Fruit fly (Drosophila melanogaster): ENCODE results near the gene CG7094.

CG7094 gene

dm6 chr2L:17542661-17543278 lies 12.8 kb downstream of the CG7094 start:
- TF ChIP-seq eg (GFP tag; IDR thresholded peaks at IDR 0.05) (no peak), pdm3 (GFP tag; optimal IDR thresholded peaks at IDR 0.05) (no peak), CG10669 (GFP tag; optimal IDR thresholded peaks at IDR 0.05) (no peak), CG8119 (GFP tag; IDR thresholded peaks at IDR 0.05) (no peak), esn (GFP tag; optimal IDR thresholded peaks at IDR 0.05) (no peak), CG3919 (GFP tag; optimal IDR thresholded peaks at IDR 0.05) (no peak), Hr4 (GFP tag; optimal IDR thresholded peaks at IDR 0.05) (no peak), CG6854 (GFP tag; optimal IDR thresholded peaks at IDR 0.05) (no peak), topi (GFP tag; optimal IDR thresholded peaks at IDR 0.05) (no peak), OdsH (GFP tag; optimal IDR thresholded peaks at IDR 0.05) (no peak), Hr38 (GFP tag; optimal IDR thresholded peaks at IDR 0.05) (no peak), CG9139 (GFP tag; optimal IDR thresholded peaks at IDR 0.05) (no peak), CG31627 (GFP tag; optimal IDR thresholded peaks at IDR 0.05) (no peak)

- TF ChIP-seq CG16779 (tag; optimal IDR thresholded peaks at IDR 0.05) = no peak
These were observed 14.5 kb downstream of the CG7094 start for dm6 chr2L:17541106-17541505.

dm6 chr2L:17533794-17534193 lies 21.8 kb downstream of the CG7094 start:
- TF ChIP-seq Gug (GFP tag; IDR thresholded peaks at IDR 0.05) = no peak
- no peak for TF ChIP-seq CG6276 (GFP tag; optimal IDR thresholded peaks at IDR 0.05)
- TF ChIP-seq CG6808 (GFP tag; optimal IDR thresholded peaks at IDR 0.05) = no peak
- no peak for TF ChIP-seq CG11294 (GFP tag; IDR thresholded peaks at IDR 0.05)
- TF ChIP-seq Smox (GFP tag; optimal IDR thresholded peaks at IDR 0.05) = no peak
- no peak for TF ChIP-seq CG34406 (GFP tag; optimal IDR thresholded peaks at IDR 0.05)
- no peak for TF ChIP-seq CG6854 (GFP tag; optimal IDR thresholded peaks at IDR 0.05)
- TF ChIP-seq CG32006 (GFP tag; optimal IDR thresholded peaks at IDR 0.05) = no peak
- TF ChIP-seq CG11902 (GFP tag; optimal IDR thresholded peaks at IDR 0.05) = no peak
- TF ChIP-seq CG3919 (GFP tag; optimal IDR thresholded peaks at IDR 0.05) = no peak

dm6 chr2L:17532134-17532533 lies 23.4 kb downstream of the CG7094 start, which contains the start of gene CG15145:
CG15145 (minus strand) TSS chr2L:17532234.
- no peak for TF ChIP-seq svp (GFP tag)
- no peak for TF ChIP-seq Sox102F (GFP tag; optimal IDR thresholded peaks at IDR 0.05)
- no peak for TF ChIP-seq Ets96B (tag; optimal IDR thresholded peaks at IDR 0.05)
- no peak for TF ChIP-seq CG32006 (GFP tag; optimal IDR thresholded peaks at IDR 0.05)
- TF ChIP-seq ss (GFP tag; optimal IDR thresholded peaks at IDR 0.05) = no peak
- no peak for TF ChIP-seq CG31627 (GFP tag; optimal IDR thresholded peaks at IDR 0.05)
- no peak for TF ChIP-seq salr (GFP tag; optimal IDR thresholded peaks at IDR 0.05)
- TF ChIP-seq acj6 (GFP tag; optimal IDR thresholded peaks at IDR 0.05) = no peak
- no peak for TF ChIP-seq vri (GFP tag; optimal IDR thresholded peaks at IDR 0.05)
- no peak for TF ChIP-seq Eip93F (GFP tag; optimal IDR thresholded peaks at IDR 0.05)
- TF ChIP-seq topi (GFP tag; optimal IDR thresholded peaks at IDR 0.05) = no peak
- TF ChIP-seq CG7368 (GFP tag; optimal IDR thresholded peaks at IDR 0.05) = no peak
- TF ChIP-seq Hr38 (GFP tag; optimal IDR thresholded peaks at IDR 0.05) = no peak
- TF ChIP-seq CG15336 (GFP tag; IDR thresholded peaks at IDR 0.05) = no peak

dm6 chr2L:17529022-17529421 lies 26.5 kb downstream of the CG7094 start, which contains the start of gene CG15144:
CG15144 (minus strand) TSS chr2L:17529122.
- TF ChIP-seq eg (GFP tag; IDR thresholded peaks at IDR 0.05) = no peak
- no peak for TF ChIP-seq CG6276 (GFP tag; optimal IDR thresholded peaks at IDR 0.05)
- no peak for TF ChIP-seq Blimp-1 (GFP tag; optimal IDR thresholded peaks at IDR 0.05)
- TF ChIP-seq Sox14 (GFP tag; optimal IDR thresholded peaks at IDR 0.05) = no peak
- TF ChIP-seq Eip78C (GFP tag) = no peak
- TF ChIP-seq Gug (GFP tag; IDR thresholded peaks at IDR 0.05) = no peak
- no peak for TF ChIP-seq CG1621 (tag; optimal IDR thresholded peaks at IDR 0.05)
- TF ChIP-seq Eip93F (GFP tag; optimal IDR thresholded peaks at IDR 0.05) = no peak
- no peak for TF ChIP-seq net (GFP tag; optimal IDR thresholded peaks at IDR 0.05)
- no peak for TF ChIP-seq CG6808 (GFP tag; optimal IDR thresholded peaks at IDR 0.05)
- no peak for TF ChIP-seq CG8632 (GFP tag; optimal IDR thresholded peaks at IDR 0.05)
- no peak for TF ChIP-seq CG7368 (GFP tag; optimal IDR thresholded peaks at IDR 0.05)
- TF ChIP-seq CG10631 (GFP tag; optimal IDR thresholded peaks at IDR 0.05) = no peak
- no peak for TF ChIP-seq Ets96B (tag; optimal IDR thresholded peaks at IDR 0.05)
- no peak for TF ChIP-seq CG11762 (GFP tag; optimal IDR thresholded peaks at IDR 0.05; ENCODE audit: insufficient read depth)
- no peak for TF ChIP-seq acj6 (GFP tag; optimal IDR thresholded peaks at IDR 0.05)

Measured in whole organism, prepupa.